Worm (Caenorhabditis elegans): ENCODE data around the gene srx-32.

The srx-32 gene

ce11 chrV:782432-782831 lies 38.1 kb downstream of the srx-32 start, which contains the start of gene srab-16:
srab-16 (plus strand) TSS chrV:782732.
- TF ChIP-seq nhr-12 (tag; optimal IDR thresholded peaks at IDR 0.05) (no peak), ceh-39 (tag; optimal IDR thresholded peaks at IDR 0.05) (no peak), zip-8 (tag; optimal IDR thresholded peaks at IDR 0.05) (no peak)

DNA sequence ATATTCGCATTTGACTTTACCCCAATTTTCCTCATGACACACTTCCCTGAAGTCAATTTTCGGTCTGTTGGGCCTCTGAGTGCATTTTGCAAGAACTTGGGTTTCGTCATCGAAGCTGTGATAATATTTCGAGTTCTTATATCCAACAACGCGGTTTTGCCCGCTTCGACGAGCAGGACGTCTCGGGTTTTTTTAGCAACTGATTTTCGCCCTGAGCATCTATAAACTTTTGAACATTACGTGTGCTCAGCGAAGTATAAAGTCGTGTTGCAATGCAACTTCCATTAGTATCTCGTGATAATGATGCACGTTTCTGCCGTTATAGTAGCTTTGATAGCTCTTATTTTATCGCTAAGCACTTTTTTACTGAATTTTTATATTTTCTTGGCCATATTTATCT lies 40.5 kb downstream of the srx-32 start, which contains the start of gene srbc-60:
TSS of gene srbc-60 (plus strand) at position 301 of the 400 bp plus-strand sequence.
- no peak for TF ChIP-seq M03D4.4 (tag; optimal IDR thresholded peaks at IDR 0.05)
- TF ChIP-seq ceh-83 (GFP tag; optimal IDR thresholded peaks at IDR 0.05) = no peak
- no peak for TF ChIP-seq lin-32 (GFP tag; optimal IDR thresholded peaks at IDR 0.05)
- no peak for TF ChIP-seq unc-120 (tag; optimal IDR thresholded peaks at IDR 0.05; ENCODE audit: poor library complexity, severe bottlenecking)
- no peak for TF ChIP-seq nhr-12 (tag; optimal IDR thresholded peaks at IDR 0.05)
- no peak for TF ChIP-seq lin-13 (tag; optimal IDR thresholded peaks at IDR 0.05)
- no peak for TF ChIP-seq drap-1 (GFP tag; optimal IDR thresholded peaks at IDR 0.05)
- TF ChIP-seq snpc-4 (tag; optimal IDR thresholded peaks at IDR 0.05) = no peak
- no peak for TF ChIP-seq unc-62 (GFP tag; optimal IDR thresholded peaks at IDR 0.05)
- no peak for TF ChIP-seq lsy-2 (tag; optimal IDR thresholded peaks at IDR 0.05)
- TF ChIP-seq blmp-1 (tag; optimal IDR thresholded peaks at IDR 0.05) = no peak
- TF ChIP-seq ceh-43 (GFP tag; optimal IDR thresholded peaks at IDR 0.05) = no peak
- no peak for TF ChIP-seq mep-1 (tag; optimal IDR thresholded peaks at IDR 0.05)
- no peak for TF ChIP-seq nhr-237 (tag; optimal IDR thresholded peaks at IDR 0.05)
- no peak for TF ChIP-seq nhr-2 (tag; optimal IDR thresholded peaks at IDR 0.05)
- no peak for TF ChIP-seq flh-1 (GFP tag; optimal IDR thresholded peaks at IDR 0.05)
- TF ChIP-seq hlh-1 (tag; optimal IDR thresholded peaks at IDR 0.05) = no peak
- no peak for TF ChIP-seq pha-4 (tag; optimal IDR thresholded peaks at IDR 0.05)
- no peak for TF ChIP-seq ceh-39 (tag; optimal IDR thresholded peaks at IDR 0.05)

ce11 chrV:778339-778738 lies 42.2 kb downstream of the srx-32 start, which contains the start of gene srbc-59:
srbc-59 (plus strand) TSS chrV:778639.
- TF ChIP-seq flh-1 (GFP tag; optimal IDR thresholded peaks at IDR 0.05) (no peak), sem-2 (GFP tag; optimal IDR thresholded peaks at IDR 0.05) (no peak), cnd-1 (tag; optimal IDR thresholded peaks at IDR 0.05) (no peak), ham-2 (GFP tag; optimal IDR thresholded peaks at IDR 0.05) (no peak)

- TF ChIP-seq nhr-237 (tag; optimal IDR thresholded peaks at IDR 0.05) (no peak), ztf-11 (tag; optimal IDR thresholded peaks at IDR 0.05) (no peak), nhr-28 (tag; optimal IDR thresholded peaks at IDR 0.05) (peak; percentile 83)
Measured at ce11 chrV:777285-777684, 43.2 kb downstream of the srx-32 start, which contains the start of gene R09E12.9. R09E12.9 (plus strand) TSS chrV:777600.

- no peak for TF ChIP-seq tbx-8 (GFP tag; optimal IDR thresholded peaks at IDR 0.05)
- peak; percentile 16 for TF ChIP-seq mep-1 (tag; optimal IDR thresholded peaks at IDR 0.05)
Measured at ce11 chrV:774875-775359, 45.6 kb downstream of the srx-32 start, which contains the start of gene srbc-58. srbc-58 (plus strand) TSS chrV:774995.

DNA sequence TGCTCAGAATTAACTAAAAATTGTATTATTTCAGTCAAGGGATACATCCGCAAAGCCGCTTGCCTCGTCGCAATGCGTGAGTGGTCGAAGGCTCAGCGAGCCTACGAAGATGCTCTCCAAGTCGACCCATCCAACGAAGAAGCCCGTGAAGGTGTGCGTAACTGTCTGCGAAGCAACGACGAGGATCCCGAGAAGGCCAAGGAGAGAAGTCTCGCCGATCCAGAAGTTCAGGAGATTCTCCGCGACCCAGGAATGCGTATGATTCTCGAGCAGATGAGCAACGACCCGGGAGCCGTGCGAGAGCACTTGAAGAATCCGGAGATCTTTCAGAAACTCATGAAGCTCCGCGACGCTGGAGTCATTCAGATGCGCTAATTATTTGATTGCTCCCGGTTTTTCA lies 46.2 kb downstream of the srx-32 start:
- TF ChIP-seq nhr-12 (tag; optimal IDR thresholded peaks at IDR 0.05) (no peak), nhr-237 (tag; optimal IDR thresholded peaks at IDR 0.05) (no peak), nhr-76 (tag; optimal IDR thresholded peaks at IDR 0.05) (no peak), mab-5 (tag; optimal IDR thresholded peaks at IDR 0.05) (no peak), unc-120 (tag; optimal IDR thresholded peaks at IDR 0.05; ENCODE audit: poor library complexity, severe bottlenecking) (no peak)

DNA sequence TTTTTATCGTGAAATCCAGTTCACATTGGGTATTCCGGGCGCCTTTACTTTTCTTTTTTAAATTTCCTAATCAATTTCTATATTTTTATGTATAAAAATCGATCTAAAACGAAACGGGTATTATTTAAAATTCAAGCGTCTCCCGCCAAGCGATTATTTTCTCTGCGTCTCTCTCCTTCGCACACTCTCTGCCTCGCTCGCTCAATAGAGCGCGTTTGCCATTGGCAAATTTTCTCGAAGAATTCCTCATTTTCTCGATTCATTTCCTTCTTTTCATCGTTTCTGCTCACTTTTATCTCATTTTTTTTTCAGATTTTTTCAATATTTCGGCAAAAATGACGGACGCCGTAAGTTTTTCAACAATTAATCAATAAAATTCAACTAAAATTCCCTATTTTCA lies 47.3 kb downstream of the srx-32 start, which contains the start of gene sti-1:
TSS of gene sti-1 (plus strand) at position 263 of the 400 bp plus-strand sequence.
- TF ChIP-seq bed-3 (GFP tag; optimal IDR thresholded peaks at IDR 0.05) (no peak), elt-1 (tag; optimal IDR thresholded peaks at IDR 0.05; ENCODE audit: borderline replicate concordance, insufficient read depth) (no peak), nhr-2 (tag; optimal IDR thresholded peaks at IDR 0.05) (peak; percentile 38), ceh-83 (GFP tag; optimal IDR thresholded peaks at IDR 0.05) (no peak), unc-39 (tag; optimal IDR thresholded peaks at IDR 0.05) (no peak), lin-32 (GFP tag; optimal IDR thresholded peaks at IDR 0.05) (no peak), unc-62 (GFP tag; optimal IDR thresholded peaks at IDR 0.05) (peak; percentile 48), flh-1 (GFP tag; optimal IDR thresholded peaks at IDR 0.05) (no peak), tbx-8 (GFP tag; optimal IDR thresholded peaks at IDR 0.05) (no peak), elt-3 (tag; optimal IDR thresholded peaks at IDR 0.05) (no peak), lin-13 (tag; optimal IDR thresholded peaks at IDR 0.05) (peak; percentile 69), mls-2 (tag; optimal IDR thresholded peaks at IDR 0.05) (peak; percentile 26), snpc-4 (tag; optimal IDR thresholded peaks at IDR 0.05) (no peak), cnd-1 (tag; optimal IDR thresholded peaks at IDR 0.05) (no peak), drap-1 (GFP tag; optimal IDR thresholded peaks at IDR 0.05) (no peak), sem-2 (GFP tag; optimal IDR thresholded peaks at IDR 0.05) (no peak), mep-1 (tag; optimal IDR thresholded peaks at IDR 0.05) (peak; percentile 94), M03D4.4 (tag; optimal IDR thresholded peaks at IDR 0.05) (peak; percentile 5), nhr-12 (tag; optimal IDR thresholded peaks at IDR 0.05) (no peak), ces-1 (GFP tag; optimal IDR thresholded peaks at IDR 0.05) (peak; percentile 78), ceh-39 (tag; optimal IDR thresholded peaks at IDR 0.05) (peak; percentile 84), nhr-76 (tag; optimal IDR thresholded peaks at IDR 0.05) (no peak), sptf-1 (tag; optimal IDR thresholded peaks at IDR 0.05) (peak; percentile 49), ham-2 (GFP tag; optimal IDR thresholded peaks at IDR 0.05) (no peak), mab-5 (tag; optimal IDR thresholded peaks at IDR 0.05) (peak; percentile 77), zip-8 (tag; optimal IDR thresholded peaks at IDR 0.05) (no peak), ceh-43 (GFP tag; optimal IDR thresholded peaks at IDR 0.05) (no peak), unc-120 (tag; optimal IDR thresholded peaks at IDR 0.05; ENCODE audit: poor library complexity, severe bottlenecking) (peak; percentile 50)

Data from whole organism, mixed stage, embryonic.